Fruit fly (Drosophila melanogaster) whole organism, adult: ENCODE data around the gene CG13694.

ENCODE experiments used
- CG11617 ChIP-seq: fragments of 200-800 bp; sonication (Bioruptor generic); optimal IDR thresholded peaks from 2 replicates; lab custom pipeline; 2017; ENCODE audit warnings: mild to moderate bottlenecking, missing biosample characterization, missing genetic modification reagents, missing genetic modification characterization
- CG14711 ChIP-seq: fragments of 200-800 bp; sonication (Bioruptor generic); optimal IDR thresholded peaks from 2 replicates; lab custom pipeline; 2018; ENCODE audit warnings: missing biosample characterization, mild to moderate bottlenecking, missing genetic modification characterization, moderate library complexity
- CG1620 ChIP-seq: fragments of 200-800 bp; sonication (Bioruptor generic); optimal IDR thresholded peaks from 2 replicates; lab custom pipeline; 2016; ENCODE audit warnings: missing biosample characterization, missing genetic modification characterization
- CG7101 ChIP-seq: fragments of 200-800 bp; sonication (Bioruptor generic); optimal IDR thresholded peaks from 2 replicates; lab custom pipeline; 2018; ENCODE audit warnings: missing biosample characterization, mild to moderate bottlenecking, missing genetic modification characterization, moderate library complexity
- Crg-1 ChIP-seq: fragments of 200-800 bp; sonication (Bioruptor generic); optimal IDR thresholded peaks from 2 replicates; lab custom pipeline; 2016; ENCODE audit warnings: missing biosample characterization, missing genetic modification characterization
- cnc ChIP-seq, 2 experiments: fragments of >200 bp; optimal IDR thresholded peaks; 2 replicates each; lab custom pipeline; 2017
- kay ChIP-seq: fragments of 200-800 bp; sonication (Bioruptor generic); peaks from one replicate; lab custom pipeline; 2016; ENCODE audit warnings: missing biosample characterization, missing genetic modification characterization, borderline replicate concordance
- ovo ChIP-seq: fragments of 200-800 bp; sonication (Bioruptor generic); optimal IDR thresholded peaks from 2 replicates; lab custom pipeline; 2016; ENCODE audit warnings: missing biosample characterization, missing genetic modification characterization
- tj ChIP-seq: fragments of 200-800 bp; sonication (Bioruptor generic); optimal IDR thresholded peaks from 3 replicates; lab custom pipeline; 2017; ENCODE audit warnings: missing biosample characterization, mild to moderate bottlenecking, missing genetic modification characterization, moderate library complexity

dm6 chr2L:155994-156393, 39.7 kb upstream of the CG13694 start, which contains the start of gene CG3436:
- TF ChIP-seq tj (peak; percentile 15), cnc (optimal IDR thresholded peaks at IDR 0.05; lab: Kevin White, UChicago) (no peak), ovo (GFP tag; lab: Kevin White, UChicago) (no peak), Crg-1 (GFP tag; lab: Kevin White, UChicago) (peak; percentile 43), CG14711 (peak; percentile 95), CG11617 (no peak), kay (no peak), CG7101 (tag; lab: Kevin White, UChicago) (peak; percentile 11), CG1620 (GFP tag; lab: Kevin White, UChicago) (peak; percentile 13)
